Worm (Caenorhabditis elegans): ENCODE results near the gene F13H10.1.

DNA sequence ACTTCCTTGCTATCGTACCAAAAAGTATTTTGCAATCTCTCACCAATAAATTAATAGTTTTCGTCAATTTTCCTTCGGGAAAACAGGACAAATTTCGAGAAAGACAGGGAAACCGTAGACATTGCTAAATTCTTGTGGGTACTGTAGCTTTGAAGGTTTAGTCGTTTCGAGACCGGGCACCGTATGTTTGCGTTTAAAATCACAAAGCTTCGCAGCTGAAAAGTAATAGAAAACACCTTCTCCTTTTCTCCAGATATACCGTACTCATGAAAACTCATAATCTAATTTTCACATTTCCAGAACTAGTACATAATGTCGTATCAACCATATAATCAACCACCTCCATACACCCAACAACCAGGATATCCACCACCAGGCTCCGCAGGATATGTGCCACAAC is 4.6 kb downstream of the F13H10.1 start, which contains the start of gene F13H10.6:
- TF ChIP-seq elt-3 (tag; optimal IDR thresholded peaks at IDR 0.05), result no peak
- no peak for TF ChIP-seq unc-62 (GFP tag; optimal IDR thresholded peaks at IDR 0.05)
- no peak for TF ChIP-seq blmp-1 (tag; optimal IDR thresholded peaks at IDR 0.05; ENCODE audit: insufficient read depth)
- TF ChIP-seq snpc-4 (tag; optimal IDR thresholded peaks at IDR 0.05), result no peak
- TF ChIP-seq ama-1 (optimal IDR thresholded peaks at IDR 0.05), result no peak
- TF ChIP-seq ZK546.5 (tag; optimal IDR thresholded peaks at IDR 0.05), result no peak
- TF ChIP-seq skn-1 (tag; optimal IDR thresholded peaks at IDR 0.05), result no peak
- no peak for TF ChIP-seq fos-1 (tag; optimal IDR thresholded peaks at IDR 0.05)
- no peak for TF ChIP-seq ceh-82 (tag; optimal IDR thresholded peaks at IDR 0.05)
- TF ChIP-seq ztf-4 (tag; optimal IDR thresholded peaks at IDR 0.05), result no peak
- no peak for TF ChIP-seq unc-39 (tag; optimal IDR thresholded peaks at IDR 0.05)
- no peak for TF ChIP-seq ztf-1 (GFP tag; conservative IDR thresholded peaks at IDR 0.05)

Data from whole organism, L2 larva.